Fruit fly (Drosophila melanogaster): ENCODE data around the gene Rrp45.

Gene Rrp45

dm6 chrX:16815168-16815567, 24.1 kb upstream of the Rrp45 start:
- TF ChIP-seq CG34367 (tag; optimal IDR thresholded peaks at IDR 0.05) = no peak
- TF ChIP-seq Pif1B (GFP tag; optimal IDR thresholded peaks at IDR 0.05) = peak; percentile 11
- no peak for TF ChIP-seq fd96Ca (GFP tag; IDR thresholded peaks at IDR 0.05)
- peak; percentile 25 for TF ChIP-seq Snoo (tag; optimal IDR thresholded peaks at IDR 0.05)
- peak; percentile 62 for TF ChIP-seq CG14655 (GFP tag; optimal IDR thresholded peaks at IDR 0.05)
- TF ChIP-seq CG32121 (GFP tag; IDR thresholded peaks at IDR 0.05) = peak; percentile 64; the same call in 1 of the 2 replicates
- peak; percentile 59 for TF ChIP-seq CG8159 (tag; optimal IDR thresholded peaks at IDR 0.05)
- peak; percentile 18 for TF ChIP-seq CG15710 (tag; optimal IDR thresholded peaks at IDR 0.05)
- peak; percentile 45; the same call in 1 of the 2 replicates for TF ChIP-seq CG12605 (GFP tag; IDR thresholded peaks at IDR 0.05)
- no peak for TF ChIP-seq gl (tag; optimal IDR thresholded peaks at IDR 0.05)
- TF ChIP-seq CG13204 (GFP tag; optimal IDR thresholded peaks at IDR 0.05) = peak; percentile 2
- no peak for TF ChIP-seq EcR (GFP tag; optimal IDR thresholded peaks at IDR 0.05)
- no peak for TF ChIP-seq Pif1A (GFP tag; optimal IDR thresholded peaks at IDR 0.05)
- TF ChIP-seq CG4496 (GFP tag; IDR thresholded peaks at IDR 0.05) = peak; percentile 47; the same call in 2 of the 3 replicates
- peak; percentile 28 for TF ChIP-seq CG8301 (tag; optimal IDR thresholded peaks at IDR 0.05)
- no peak for TF ChIP-seq CG10348 (GFP tag; IDR thresholded peaks at IDR 0.05)
- TF ChIP-seq D1 (tag; optimal IDR thresholded peaks at IDR 0.05) = no peak
- peak; percentile 34 for TF ChIP-seq Ets98B (GFP tag; IDR thresholded peaks at IDR 0.05)
- TF ChIP-seq rn (GFP tag; IDR thresholded peaks at IDR 0.05) = no peak
- peak; percentile 19 for TF ChIP-seq CG17806 (tag; optimal IDR thresholded peaks at IDR 0.05)
- no peak for TF ChIP-seq CG9948 (tag; optimal IDR thresholded peaks at IDR 0.05)

- TF ChIP-seq CG8301 (tag; optimal IDR thresholded peaks at IDR 0.05) (peak; percentile 5), Ets98B (GFP tag; IDR thresholded peaks at IDR 0.05) (0 out of 2 replicates have a peak, but pooled peaks have one; percentile 14), CG17806 (tag; optimal IDR thresholded peaks at IDR 0.05) (peak; percentile 11), rn (GFP tag; IDR thresholded peaks at IDR 0.05) (no peak), CG8159 (tag; optimal IDR thresholded peaks at IDR 0.05) (peak; percentile 28), CG14655 (GFP tag; optimal IDR thresholded peaks at IDR 0.05) (peak; percentile 11), CG10348 (GFP tag; IDR thresholded peaks at IDR 0.05) (no peak), CG32121 (GFP tag; IDR thresholded peaks at IDR 0.05) (peak; percentile 12; the same call in 1 of the 2 replicates), CG4496 (GFP tag; IDR thresholded peaks at IDR 0.05) (no peak), EcR (GFP tag; optimal IDR thresholded peaks at IDR 0.05) (no peak)
Observed at dm6 chrX:16814351-16814750, 23.3 kb upstream of the Rrp45 start.

dm6 chrX:16813226-16813625, 22.2 kb upstream of the Rrp45 start:
- TF ChIP-seq D1 (tag; optimal IDR thresholded peaks at IDR 0.05) = peak; percentile 18
- no peak for TF ChIP-seq CG8159 (tag; optimal IDR thresholded peaks at IDR 0.05)
- TF ChIP-seq gl (tag; optimal IDR thresholded peaks at IDR 0.05) = no peak
- no peak for TF ChIP-seq Ets98B (GFP tag; IDR thresholded peaks at IDR 0.05)
- no peak for TF ChIP-seq CG13204 (GFP tag; optimal IDR thresholded peaks at IDR 0.05)

dm6 chrX:16811213-16811749, 20.2 kb upstream of the Rrp45 start, which contains the start of gene CG4829:
CG4829 (plus strand) TSS chrX:16811699.
- TF ChIP-seq Snoo (tag; optimal IDR thresholded peaks at IDR 0.05) (peak; percentile 10), CG13204 (GFP tag; optimal IDR thresholded peaks at IDR 0.05) (no peak), rn (GFP tag; IDR thresholded peaks at IDR 0.05) (no peak), CG8159 (tag; optimal IDR thresholded peaks at IDR 0.05) (peak; percentile 50), fd96Ca (GFP tag; IDR thresholded peaks at IDR 0.05) (peak; percentile 73), Pif1B (GFP tag; optimal IDR thresholded peaks at IDR 0.05) (no peak), CG12605 (GFP tag; IDR thresholded peaks at IDR 0.05) (peak; percentile 57; the same call in 1 of the 2 replicates), CG32121 (GFP tag; IDR thresholded peaks at IDR 0.05) (peak; percentile 58), CG14655 (GFP tag; optimal IDR thresholded peaks at IDR 0.05) (no peak), Pif1A (GFP tag; optimal IDR thresholded peaks at IDR 0.05) (no peak), CG17806 (tag; optimal IDR thresholded peaks at IDR 0.05) (peak; percentile 39), CG8301 (tag; optimal IDR thresholded peaks at IDR 0.05) (peak; percentile 49), EcR (GFP tag; optimal IDR thresholded peaks at IDR 0.05) (no peak), CG10348 (GFP tag; IDR thresholded peaks at IDR 0.05) (no peak), Ets98B (GFP tag; IDR thresholded peaks at IDR 0.05) (peak; percentile 73), CG9948 (tag; optimal IDR thresholded peaks at IDR 0.05) (peak; percentile 38), CG15710 (tag; optimal IDR thresholded peaks at IDR 0.05) (peak; percentile 47), CG4496 (GFP tag; IDR thresholded peaks at IDR 0.05) (peak; percentile 74; the same call in 2 of the 3 replicates), CG34367 (tag; optimal IDR thresholded peaks at IDR 0.05) (no peak), gl (tag; optimal IDR thresholded peaks at IDR 0.05) (no peak), D1 (tag; optimal IDR thresholded peaks at IDR 0.05) (no peak)

- TF ChIP-seq CG32121 (GFP tag; IDR thresholded peaks at IDR 0.05) (no peak), CG13204 (GFP tag; optimal IDR thresholded peaks at IDR 0.05) (no peak), CG4496 (GFP tag; IDR thresholded peaks at IDR 0.05) (no peak), Snoo (tag; optimal IDR thresholded peaks at IDR 0.05) (no peak), CG8159 (tag; optimal IDR thresholded peaks at IDR 0.05) (no peak), CG17806 (tag; optimal IDR thresholded peaks at IDR 0.05) (no peak), EcR (GFP tag; optimal IDR thresholded peaks at IDR 0.05) (no peak)
Observed at dm6 chrX:16809093-16809492, 18.0 kb upstream of the Rrp45 start.

- no peak for TF ChIP-seq CG10348 (GFP tag; IDR thresholded peaks at IDR 0.05)
- no peak for TF ChIP-seq CG13204 (GFP tag; optimal IDR thresholded peaks at IDR 0.05)
- no peak for TF ChIP-seq CG32121 (GFP tag; IDR thresholded peaks at IDR 0.05)
- no peak for TF ChIP-seq gl (tag; optimal IDR thresholded peaks at IDR 0.05)
- TF ChIP-seq EcR (GFP tag; optimal IDR thresholded peaks at IDR 0.05) = no peak
- TF ChIP-seq CG8159 (tag; optimal IDR thresholded peaks at IDR 0.05) = no peak
- no peak for TF ChIP-seq CG4496 (GFP tag; IDR thresholded peaks at IDR 0.05)
- no peak for TF ChIP-seq rn (GFP tag; IDR thresholded peaks at IDR 0.05)
- no peak for TF ChIP-seq CG8301 (tag; optimal IDR thresholded peaks at IDR 0.05)
Observed at dm6 chrX:16808654-16809053, 17.6 kb upstream of the Rrp45 start.

Data from whole organism, pupa.